Worm (Caenorhabditis elegans): ENCODE data around the gene R05H5.3.

R05H5.3 gene

DNA sequence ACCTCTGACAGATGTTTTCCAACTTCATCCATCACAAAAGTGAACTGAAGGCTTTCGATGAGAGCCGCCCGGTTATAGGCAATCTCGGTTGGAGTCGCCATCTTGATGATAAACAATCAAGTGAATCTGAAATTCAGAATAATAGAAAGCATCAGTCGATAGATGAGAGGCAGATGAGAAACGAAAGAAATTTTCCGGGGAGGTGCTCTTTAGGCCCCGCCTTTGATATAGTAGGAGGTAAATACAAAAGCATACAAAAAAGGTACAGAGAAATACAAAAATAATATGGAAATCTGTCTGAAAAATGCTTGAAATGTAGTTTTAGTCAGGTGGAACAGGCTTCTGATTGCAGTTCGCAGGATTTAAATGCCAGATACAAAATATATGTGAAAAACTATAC is 14.8 kb upstream of the R05H5.3 start, which contains the start of gene srd-1:
srd-1 (minus strand) TSS at position 101 of the 400 bp plus-strand sequence.
- TF ChIP-seq B0019.2 (GFP tag; conservative IDR thresholded peaks at IDR 0.05) = no peak
- no peak for TF ChIP-seq ztf-18 (tag; optimal IDR thresholded peaks at IDR 0.05)
- no peak for TF ChIP-seq nfyb-1 (GFP tag; IDR thresholded peaks at IDR 0.05)
- no peak for TF ChIP-seq mxl-1 (tag; optimal IDR thresholded peaks at IDR 0.05)
- TF ChIP-seq F39B2.1 (GFP tag; IDR thresholded peaks at IDR 0.05) = no peak
- no peak for TF ChIP-seq aptf-2 (GFP tag; conservative IDR thresholded peaks at IDR 0.05)
- no peak for TF ChIP-seq sptf-2 (GFP tag; optimal IDR thresholded peaks at IDR 0.05)
- no peak for TF ChIP-seq zim-3 (tag; optimal IDR thresholded peaks at IDR 0.05)
- no peak for TF ChIP-seq lag-1 (GFP tag; IDR thresholded peaks at IDR 0.05)
- TF ChIP-seq madf-10 (tag; optimal IDR thresholded peaks at IDR 0.05) = no peak
- no peak for TF ChIP-seq K11D2.4 (GFP tag; IDR thresholded peaks at IDR 0.05)
- no peak for TF ChIP-seq dpff-1 (tag; optimal IDR thresholded peaks at IDR 0.05)
- TF ChIP-seq ztf-22 (GFP tag; optimal IDR thresholded peaks at IDR 0.05) = no peak
- TF ChIP-seq T07F8.4 (tag; optimal IDR thresholded peaks at IDR 0.05) = no peak
- TF ChIP-seq dpl-1 (GFP tag; optimal IDR thresholded peaks at IDR 0.05) = no peak
- no peak for TF ChIP-seq madf-3 (GFP tag; IDR thresholded peaks at IDR 0.05)
- TF ChIP-seq egl-18 (GFP tag; IDR thresholded peaks at IDR 0.05) = no peak
- no peak for TF ChIP-seq ccch-3 (GFP tag; optimal IDR thresholded peaks at IDR 0.05)

DNA sequence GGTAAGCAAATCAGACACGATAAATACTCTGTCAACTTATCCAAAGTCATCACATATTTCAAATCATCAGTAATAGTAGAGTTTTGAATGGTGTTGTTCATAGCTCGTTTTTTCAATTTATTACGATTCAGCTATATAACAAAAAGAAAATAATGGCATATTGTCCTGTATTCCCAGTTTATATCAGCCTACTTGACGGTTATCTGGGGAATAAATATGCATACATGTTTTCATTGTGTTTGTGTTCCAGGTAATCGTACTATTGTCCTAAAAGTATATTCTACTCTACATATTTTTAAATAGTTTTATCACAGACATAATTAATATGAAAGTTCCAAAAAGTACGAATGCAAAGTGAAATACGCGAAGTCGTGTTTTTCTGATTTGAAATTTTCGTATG is 9.6 kb upstream of the R05H5.3 start, which contains the start of gene srd-2:
srd-2 (minus strand) TSS at position 101 of the 400 bp plus-strand sequence.
- TF ChIP-seq ets-4 (GFP tag; optimal IDR thresholded peaks at IDR 0.05) (no peak), T07F8.4 (tag; optimal IDR thresholded peaks at IDR 0.05) (no peak), F49E8.2 (tag; optimal IDR thresholded peaks at IDR 0.05; ENCODE audit: insufficient read depth) (no peak), attf-3 (GFP tag; conservative IDR thresholded peaks at IDR 0.05) (no peak), nhr-179 (tag; optimal IDR thresholded peaks at IDR 0.05) (no peak), B0336.3 (GFP tag; IDR thresholded peaks at IDR 0.05) (no peak), ceh-27 (GFP tag; optimal IDR thresholded peaks at IDR 0.05) (no peak), Y95B8A.8 (GFP tag; IDR thresholded peaks at IDR 0.05) (no peak), sptf-2 (GFP tag; optimal IDR thresholded peaks at IDR 0.05) (no peak), cebp-2 (GFP tag; IDR thresholded peaks at IDR 0.05) (no peak), Y56A3A.18 (GFP tag; IDR thresholded peaks at IDR 0.05) (no peak), mcd-1 (GFP tag; IDR thresholded peaks at IDR 0.05) (no peak), ztf-26 (tag; optimal IDR thresholded peaks at IDR 0.05) (no peak), B0035.1 (tag; optimal IDR thresholded peaks at IDR 0.05) (no peak), rec-8 (tag; optimal IDR thresholded peaks at IDR 0.05) (no peak), aptf-3 (GFP tag; IDR thresholded peaks at IDR 0.05) (no peak), unc-62 (GFP tag; optimal IDR thresholded peaks at IDR 0.05) (no peak)

DNA sequence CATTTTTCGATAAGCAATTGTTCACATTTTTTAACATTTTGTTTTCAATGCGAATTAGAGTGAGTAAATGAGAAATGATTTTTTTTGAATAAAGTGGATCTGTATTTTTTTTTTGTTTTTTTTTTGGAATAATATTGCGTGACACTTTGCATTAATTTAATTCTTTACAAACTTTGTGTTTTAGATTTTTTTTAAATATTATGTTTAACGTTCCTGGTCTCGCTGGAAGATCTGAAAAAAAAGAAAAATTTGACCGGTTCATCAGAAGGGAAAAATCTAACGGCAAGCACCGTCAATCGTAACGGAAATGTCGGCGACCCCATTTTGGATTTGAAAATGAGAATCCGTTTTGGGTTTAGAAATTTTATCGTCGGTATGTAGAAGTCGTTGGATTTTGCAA is 8.1 kb upstream of the R05H5.3 start, which contains the start of gene cdc-25.4:
cdc-25.4 (minus strand) TSS at position 101 of the 400 bp plus-strand sequence.
- TF ChIP-seq rcor-1 (GFP tag; IDR thresholded peaks at IDR 0.05) (no peak), ztf-26 (tag; optimal IDR thresholded peaks at IDR 0.05) (no peak), hmg-1.2 (GFP tag; IDR thresholded peaks at IDR 0.05) (no peak), egrh-3 (GFP tag; IDR thresholded peaks at IDR 0.05) (no peak), hlh-26 (GFP tag; conservative IDR thresholded peaks at IDR 0.05) (no peak), T26A5.8 (tag; optimal IDR thresholded peaks at IDR 0.05) (no peak), Y95B8A.8 (GFP tag; IDR thresholded peaks at IDR 0.05) (no peak), snpc-4 (GFP tag; optimal IDR thresholded peaks at IDR 0.05) (no peak), snpc-4 (tag; optimal IDR thresholded peaks at IDR 0.05) (no peak), him-1 (tag; optimal IDR thresholded peaks at IDR 0.05) (no peak), aptf-2 (GFP tag; conservative IDR thresholded peaks at IDR 0.05) (no peak), lsy-27 (tag; optimal IDR thresholded peaks at IDR 0.05; ENCODE audit: borderline replicate concordance, insufficient read depth) (no peak), hsf-1 (GFP tag; IDR thresholded peaks at IDR 0.05) (no peak), B0035.1 (tag; optimal IDR thresholded peaks at IDR 0.05) (no peak)

All from whole organism, young adult.